Worm (Caenorhabditis elegans) whole organism, early embryonic: ENCODE data around the gene idhb-1.

ENCODE experiments used
- B0310.2 ChIP-seq: sonication (generic microtip); optimal IDR thresholded peaks from 2 replicates; lab custom pipeline; 2016; ENCODE audit warnings: mild to moderate bottlenecking, missing genetic modification characterization, missing compliant biosample characterization
- ceh-13 ChIP-seq: fragments of 200-800 bp; sonication (Bioruptor generic); optimal IDR thresholded peaks from 2 replicates; lab custom pipeline; 2018; ENCODE audit warnings: mild to moderate bottlenecking, missing genetic modification characterization, missing compliant biosample characterization
- hmbx-1 ChIP-seq: sonication (generic microtip); optimal IDR thresholded peaks from 2 replicates; lab custom pipeline; 2016; ENCODE audit warnings: mild to moderate bottlenecking, missing genetic modification characterization, missing compliant biosample characterization
- sea-1 ChIP-seq: fragments of 200-800 bp; sonication (Bioruptor generic); conservative IDR thresholded peaks from 2 replicates; pipeline ENCODE4 v1.3.6; 2022; ENCODE audit warnings: missing genetic modification characterization, missing compliant biosample characterization
- tbx-37 ChIP-seq: fragments of 200-800 bp; sonication (Bioruptor generic); conservative IDR thresholded peaks from 2 replicates; pipeline ENCODE4 v1.3.6; 2022; ENCODE audit warnings: missing genetic modification reagents, missing genetic modification characterization, missing compliant biosample characterization

DNA sequence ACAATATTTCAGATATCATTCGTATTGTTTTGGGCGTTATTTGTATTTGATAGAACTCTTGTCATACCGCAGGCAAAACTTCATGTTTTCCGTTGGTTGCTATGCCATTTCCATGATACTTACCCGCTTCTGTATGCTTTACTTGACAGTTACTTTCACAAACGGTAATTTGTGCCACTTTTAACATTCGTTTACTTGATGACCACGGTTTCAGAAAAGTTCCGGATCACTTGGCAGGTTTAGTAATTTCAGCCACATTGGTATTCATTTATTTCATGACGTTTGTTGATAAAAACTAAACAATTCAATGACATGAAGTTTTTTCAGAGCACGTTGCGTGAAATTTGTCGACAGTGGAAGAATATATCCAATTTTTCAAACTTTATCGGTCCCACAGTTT, 5.6 kb upstream of the idhb-1 start:
- TF ChIP-seq ceh-13 (GFP tag; lab: Kevin White, UChicago) (no peak), sea-1 (no peak), tbx-37 (GFP tag; lab: Robert Waterston, UW) (no peak), B0310.2 (tag; lab: Kevin White, UChicago) (no peak), hmbx-1 (no peak)
